Worm (Caenorhabditis elegans) whole organism, late embryonic: ENCODE data around the gene mma-1.
A peak's percentile ranks its signal among the peaks of the same experiment; 100 is the strongest.

ENCODE experiments used
- K02D7.2 ChIP-seq: sonication (generic microtip); optimal IDR thresholded peaks from 2 replicates; lab custom pipeline; 2017; ENCODE audit warnings: mild to moderate bottlenecking, missing genetic modification characterization, missing compliant biosample characterization
- ama-1 ChIP-seq: fragments of 150-350 bp; optimal IDR thresholded peaks from 2 replicates; lab custom pipeline; 2014
- ceh-48 ChIP-seq: sonication (generic microtip); optimal IDR thresholded peaks from 2 replicates; lab custom pipeline; 2016; ENCODE audit warnings: missing genetic modification characterization, inconsistent platforms, missing compliant biosample characterization
- elt-2 ChIP-seq: sonication (generic microtip); optimal IDR thresholded peaks from 2 replicates; lab custom pipeline; 2016; ENCODE audit warnings: missing genetic modification reagents, missing genetic modification characterization, missing compliant biosample characterization
- ets-4 ChIP-seq: sonication (generic microtip); optimal IDR thresholded peaks from 2 replicates; lab custom pipeline; 2016; ENCODE audit warnings: missing genetic modification characterization, missing compliant biosample characterization
- lin-11 ChIP-seq: fragments of 200-800 bp; sonication (Bioruptor generic); optimal IDR thresholded peaks from 2 replicates; lab custom pipeline; 2018; ENCODE audit warnings: mild to moderate bottlenecking, missing genetic modification characterization, missing compliant biosample characterization
- mec-3 ChIP-seq: sonication (generic microtip); optimal IDR thresholded peaks from 2 replicates; lab custom pipeline; 2016; ENCODE audit warnings: borderline replicate concordance, missing genetic modification characterization, missing compliant biosample characterization
- nhr-232 ChIP-seq: sonication (generic microtip); optimal IDR thresholded peaks from 2 replicates; lab custom pipeline; 2016; ENCODE audit warnings: missing genetic modification characterization, missing compliant biosample characterization
- pha-4 ChIP-seq: fragments of 150-350 bp; optimal IDR thresholded peaks from 2 replicates; lab custom pipeline; 2018; ENCODE audit warnings: missing biosample characterization, missing genetic modification reagents, missing genetic modification characterization
- unc-3 ChIP-seq, 2 experiments: fragments of 200-800 bp in 1 of 2; sonication (Bioruptor generic) in 1 of 2; sonication (generic microtip) in 1 of 2; conservative IDR thresholded peaks in 1 of 2; optimal IDR thresholded peaks in 1 of 2; 2 replicates each; pipeline versions ENCODE4 v1.3.6 to Lab custom; 2016 to 2022; ENCODE audit warnings: missing compliant biosample characterization in 2 of 2, missing genetic modification characterization in 2 of 2, missing genetic modification reagents in 1 of 2

- TF ChIP-seq ets-4 (tag; lab: Kevin White, UChicago), result no peak
- no peak for TF ChIP-seq lin-11
- no peak for TF ChIP-seq ceh-48 (tag; lab: Kevin White, UChicago)
- TF ChIP-seq pha-4, result no peak
- TF ChIP-seq ama-1 (lab: Kevin White, UChicago), result no peak
- no peak for TF ChIP-seq mec-3 (tag; lab: Kevin White, UChicago)
- peak; percentile 93 for TF ChIP-seq elt-2
- TF ChIP-seq unc-3 (GFP tag; conservative IDR thresholded peaks at IDR 0.05; lab: Robert Waterston, UW), result no peak
- no peak for TF ChIP-seq unc-3 (tag; optimal IDR thresholded peaks at IDR 0.05; lab: Kevin White, UChicago)
- no peak for TF ChIP-seq K02D7.2 (tag; lab: Kevin White, UChicago)
- TF ChIP-seq nhr-232 (tag; lab: Kevin White, UChicago), result no peak
These were observed 38.0 kb upstream of the mma-1 start for ce11 chrV:12634050-12634449.
